Worm (Caenorhabditis elegans): ENCODE data around the gene ZK1098.2.

The ZK1098.2 gene

DNA sequence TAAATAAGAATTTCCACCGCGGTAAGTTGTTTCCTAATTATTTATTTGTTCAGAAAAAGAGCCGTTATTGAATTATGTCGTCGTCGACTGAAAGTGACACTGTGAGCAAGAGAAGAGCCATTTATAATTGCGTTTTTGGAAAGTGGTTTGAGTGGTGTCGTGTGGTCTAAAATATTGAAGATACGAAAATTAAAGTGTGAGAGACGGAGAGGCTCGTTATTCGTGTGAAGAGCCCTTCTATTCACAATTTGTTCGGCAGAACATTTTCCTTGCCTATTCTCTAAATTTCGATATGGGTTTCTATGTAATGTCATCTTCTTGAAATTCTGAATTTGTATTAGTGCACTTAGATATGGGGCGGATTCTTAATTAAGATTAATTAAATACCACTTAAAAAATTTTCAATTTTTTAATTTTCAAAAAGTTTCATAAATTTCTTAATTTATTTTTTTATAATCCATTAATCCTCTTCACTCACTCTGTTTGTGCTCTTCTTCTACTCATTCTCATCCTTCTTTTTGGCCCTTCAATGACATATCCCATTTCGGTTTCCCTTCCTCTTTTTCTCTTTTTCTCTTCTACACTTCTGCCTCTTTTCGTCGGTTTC, 19.1 kb upstream of the ZK1098.2 start (continued):
- peak; percentile 10 for TF ChIP-seq ZK185.1 (tag; optimal IDR thresholded peaks at IDR 0.05; ENCODE audit: poor library complexity, severe bottlenecking)
- TF ChIP-seq chd-7 (tag; optimal IDR thresholded peaks at IDR 0.05), result peak; percentile 65
- no peak for TF ChIP-seq ztf-22 (GFP tag; optimal IDR thresholded peaks at IDR 0.05)

DNA sequence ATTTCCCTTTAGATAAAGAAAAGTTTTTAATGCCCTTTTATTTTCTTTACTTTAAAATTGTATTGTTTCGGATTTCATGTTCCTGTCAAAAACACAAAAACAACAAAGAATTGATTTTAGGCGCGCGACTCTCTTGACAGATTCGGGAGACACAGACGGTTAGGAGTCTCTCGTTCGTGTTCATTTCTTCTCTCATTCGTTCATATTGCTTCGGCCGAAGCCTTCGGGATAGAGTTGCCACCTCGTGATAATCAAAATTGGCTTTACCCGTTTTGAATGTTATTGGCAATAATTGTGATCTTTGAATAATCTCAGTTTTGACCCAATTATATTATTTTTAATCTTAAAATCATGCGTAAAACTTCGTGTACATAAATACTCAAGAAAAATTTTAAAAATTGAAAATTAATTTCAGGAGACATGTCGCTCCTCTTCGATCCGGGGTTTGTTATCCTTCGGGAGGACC, 17.9 kb upstream of the ZK1098.2 start, which contains the start of gene F55H2.5:
Gene F55H2.5, plus strand, starts transcription at position 416 of the 466 bp plus-strand sequence.
- TF ChIP-seq pbrm-1 (GFP tag; IDR thresholded peaks at IDR 0.05) (no peak), hmg-1.2 (GFP tag; IDR thresholded peaks at IDR 0.05) (peak; percentile 14; the same call in 1 of the 2 replicates)

DNA sequence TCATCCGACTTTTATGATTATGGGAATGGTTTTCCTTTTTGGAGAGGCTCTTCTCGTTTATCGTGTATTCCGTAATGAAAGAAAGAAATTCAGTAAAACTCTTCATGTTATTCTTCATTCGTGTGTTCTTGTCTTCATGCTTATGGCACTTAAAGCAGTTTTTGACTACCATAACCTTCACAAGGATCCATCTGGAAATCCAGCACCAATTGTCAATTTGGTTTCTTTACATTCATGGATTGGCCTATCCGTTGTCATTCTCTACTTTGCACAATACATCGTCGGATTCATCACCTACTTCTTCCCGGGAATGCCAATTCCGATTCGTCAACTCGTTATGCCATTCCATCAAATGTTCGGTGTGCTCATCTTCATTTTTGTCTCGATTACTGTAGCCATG, 17.3 kb upstream of the ZK1098.2 start:
- TF ChIP-seq rcor-1 (GFP tag; IDR thresholded peaks at IDR 0.05), result no peak

DNA sequence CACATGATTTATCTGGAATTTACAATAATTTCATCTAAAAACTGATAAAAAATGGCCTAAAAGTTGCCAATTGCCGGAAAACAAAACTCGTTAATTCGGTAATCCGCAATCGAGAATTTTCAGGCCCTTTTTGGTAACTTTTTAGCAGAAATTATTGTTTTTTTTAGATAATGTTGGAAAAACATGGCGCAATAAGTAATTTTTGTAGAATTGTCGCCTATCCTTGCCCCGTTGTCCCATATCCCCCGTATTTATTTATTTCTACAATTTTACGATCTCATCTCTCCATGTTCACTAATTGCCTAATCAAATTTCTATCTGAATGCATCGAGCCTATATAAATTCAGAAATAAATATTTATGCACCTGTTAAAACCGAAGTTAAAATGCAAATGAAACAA, 16.0 kb upstream of the ZK1098.2 start:
- peak; percentile 92 for TF ChIP-seq him-1 (tag; optimal IDR thresholded peaks at IDR 0.05)
- TF ChIP-seq pha-4 (tag; optimal IDR thresholded peaks at IDR 0.05), result no peak
- TF ChIP-seq tlf-1 (GFP tag; optimal IDR thresholded peaks at IDR 0.05), result no peak
- TF ChIP-seq hrde-1 (tag; optimal IDR thresholded peaks at IDR 0.05; ENCODE audit: borderline replicate concordance), result peak; percentile 14
- TF ChIP-seq mes-4 (tag; optimal IDR thresholded peaks at IDR 0.05), result no peak
- peak; percentile 2 for TF ChIP-seq snpc-1.3 (tag; optimal IDR thresholded peaks at IDR 0.05; ENCODE audit: insufficient read depth)
- TF ChIP-seq nfya-1 (tag; optimal IDR thresholded peaks at IDR 0.05; ENCODE audit: borderline replicate concordance, insufficient read depth), result no peak
- peak; percentile 8 for TF ChIP-seq athp-1 (tag; optimal IDR thresholded peaks at IDR 0.05)
- no peak for TF ChIP-seq F55B11.4 (tag; optimal IDR thresholded peaks at IDR 0.05; ENCODE audit: borderline replicate concordance, insufficient read depth)
- TF ChIP-seq xnd-1 (tag; optimal IDR thresholded peaks at IDR 0.05), result no peak
- TF ChIP-seq madf-6 (GFP tag; IDR thresholded peaks at IDR 0.05), result 0 out of 2 replicates have a peak, but pooled peaks have one; percentile 20
- no peak for TF ChIP-seq ztf-26 (tag; optimal IDR thresholded peaks at IDR 0.05)
- TF ChIP-seq lsl-1 (GFP tag; optimal IDR thresholded peaks at IDR 0.05), result no peak
- TF ChIP-seq Y79H2A.3 (GFP tag; conservative IDR thresholded peaks at IDR 0.05), result 0 out of 2 replicates have a peak, but pooled peaks have one; percentile 29
- no peak for TF ChIP-seq rec-8 (tag; optimal IDR thresholded peaks at IDR 0.05)
- TF ChIP-seq B0019.2 (GFP tag; conservative IDR thresholded peaks at IDR 0.05), result no peak
- TF ChIP-seq dox-1 (GFP tag; IDR thresholded peaks at IDR 0.05), result no peak
- TF ChIP-seq madf-8 (GFP tag; conservative IDR thresholded peaks at IDR 0.05), result no peak
- TF ChIP-seq cebp-1 (GFP tag; IDR thresholded peaks at IDR 0.05), result no peak
- TF ChIP-seq cebp-1 (tag; optimal IDR thresholded peaks at IDR 0.05), result no peak
- TF ChIP-seq ztf-25 (GFP tag; IDR thresholded peaks at IDR 0.05), result no peak
- TF ChIP-seq hmg-1.2 (GFP tag; IDR thresholded peaks at IDR 0.05), result 0 out of 2 replicates have a peak, but pooled peaks have one; percentile 17

- no peak for TF ChIP-seq nfya-1 (tag; optimal IDR thresholded peaks at IDR 0.05; ENCODE audit: borderline replicate concordance, insufficient read depth)
- no peak for TF ChIP-seq F22D6.2 (tag; optimal IDR thresholded peaks at IDR 0.05)
- no peak for TF ChIP-seq Y53F4B.3 (GFP tag; IDR thresholded peaks at IDR 0.05)
- TF ChIP-seq ccch-3 (GFP tag; optimal IDR thresholded peaks at IDR 0.05), result no peak
- TF ChIP-seq zim-3 (tag; optimal IDR thresholded peaks at IDR 0.05), result no peak
- TF ChIP-seq hlh-26 (GFP tag; conservative IDR thresholded peaks at IDR 0.05), result no peak
- no peak for TF ChIP-seq lin-54 (GFP tag; optimal IDR thresholded peaks at IDR 0.05)
- TF ChIP-seq sdz-38 (tag; optimal IDR thresholded peaks at IDR 0.05), result no peak
- TF ChIP-seq lag-1 (GFP tag; IDR thresholded peaks at IDR 0.05), result no peak
- no peak for TF ChIP-seq madf-8 (GFP tag; conservative IDR thresholded peaks at IDR 0.05)
These were observed 15.4 kb upstream of the ZK1098.2 start, which contains the start of gene F55H2.8 for ce11 chrIII:9513569-9513968. Gene F55H2.8 (plus strand): TSS chrIII:9513869.
